Worm (Caenorhabditis elegans) whole organism, early embryonic: Measurements from ENCODE around the gene ugt-52.
"Not testable (repeated sequence)": the region's sequence is repeated elsewhere in the genome, so short reads cannot be mapped to it uniquely, and the experiment has no call there.

Experiments used
- B0310.2 ChIP-seq: sonication (generic microtip); optimal IDR thresholded peaks from 2 replicates; lab custom pipeline; 2016; ENCODE audit warnings: mild to moderate bottlenecking, missing genetic modification characterization, missing compliant biosample characterization
- F13C5.2 ChIP-seq: sonication (generic microtip); optimal IDR thresholded peaks from 2 replicates; lab custom pipeline; 2017; ENCODE audit warnings: mild to moderate bottlenecking, missing genetic modification characterization, inconsistent platforms, missing compliant biosample characterization
- aly-1 ChIP-seq: sonication (generic microtip); optimal IDR thresholded peaks from 2 replicates; lab custom pipeline; 2016; ENCODE audit warnings: missing genetic modification characterization, missing compliant biosample characterization
- ama-1 ChIP-seq: fragments of 150-350 bp; optimal IDR thresholded peaks from 2 replicates; lab custom pipeline; 2014
- ceh-13 ChIP-seq: fragments of 200-800 bp; sonication (Bioruptor generic); optimal IDR thresholded peaks from 2 replicates; lab custom pipeline; 2018; ENCODE audit warnings: mild to moderate bottlenecking, missing genetic modification characterization, missing compliant biosample characterization
- ceh-36 ChIP-seq: sonication (generic microtip); optimal IDR thresholded peaks from 2 replicates; lab custom pipeline; 2016; ENCODE audit warnings: missing genetic modification characterization, inconsistent platforms, missing compliant biosample characterization
- ets-7 ChIP-seq: sonication (generic microtip); optimal IDR thresholded peaks from 2 replicates; lab custom pipeline; 2016; ENCODE audit warnings: missing genotype, missing genetic modification characterization, missing compliant biosample characterization
- flt-1 ChIP-seq: fragments of 200-800 bp; sonication (Bioruptor generic); IDR thresholded peaks from 2 replicates; pipeline ENCODE4 v1.3.6; 2022; ENCODE audit warnings: missing genetic modification characterization, missing compliant biosample characterization
- hmbx-1 ChIP-seq: sonication (generic microtip); optimal IDR thresholded peaks from 2 replicates; lab custom pipeline; 2016; ENCODE audit warnings: mild to moderate bottlenecking, missing genetic modification characterization, missing compliant biosample characterization
- hmg-4 ChIP-seq: fragments of 200-800 bp; sonication (Bioruptor generic); optimal IDR thresholded peaks from 2 replicates; lab custom pipeline; 2018; ENCODE audit warnings: mild to moderate bottlenecking, missing genetic modification characterization, missing compliant biosample characterization
- hnd-1 ChIP-seq: sonication (generic microtip); optimal IDR thresholded peaks from 2 replicates; lab custom pipeline; 2016; ENCODE audit warnings: missing genetic modification characterization, missing compliant biosample characterization
- pes-1 ChIP-seq: fragments of 200-800 bp; sonication (Bioruptor generic); IDR thresholded peaks from 2 replicates; pipeline ENCODE4 v1.3.6; 2022; ENCODE audit warnings: missing genetic modification reagents, missing genetic modification characterization, missing compliant biosample characterization
- scrt-1 ChIP-seq: fragments of 200-800 bp; sonication (Bioruptor generic); IDR thresholded peaks from 2 replicates; pipeline ENCODE4 v1.3.6; 2022; ENCODE audit warnings: missing genetic modification characterization, missing compliant biosample characterization
- sea-1 ChIP-seq: fragments of 200-800 bp; sonication (Bioruptor generic); conservative IDR thresholded peaks from 2 replicates; pipeline ENCODE4 v1.3.6; 2022; ENCODE audit warnings: missing genetic modification characterization, missing compliant biosample characterization
- tbx-11 ChIP-seq: fragments of 200-800 bp; sonication (Bioruptor generic); IDR thresholded peaks from 2 replicates; pipeline ENCODE4 v1.3.6; 2022; ENCODE audit warnings: missing genetic modification characterization, missing compliant biosample characterization
- tbx-37 ChIP-seq: fragments of 200-800 bp; sonication (Bioruptor generic); conservative IDR thresholded peaks from 2 replicates; pipeline ENCODE4 v1.3.6; 2022; ENCODE audit warnings: missing genetic modification reagents, missing genetic modification characterization, missing compliant biosample characterization
- tra-4 ChIP-seq: sonication (generic microtip); optimal IDR thresholded peaks from 2 replicates; lab custom pipeline; 2017; ENCODE audit warnings: missing genetic modification characterization, missing compliant biosample characterization

ugt-52 gene

DNA sequence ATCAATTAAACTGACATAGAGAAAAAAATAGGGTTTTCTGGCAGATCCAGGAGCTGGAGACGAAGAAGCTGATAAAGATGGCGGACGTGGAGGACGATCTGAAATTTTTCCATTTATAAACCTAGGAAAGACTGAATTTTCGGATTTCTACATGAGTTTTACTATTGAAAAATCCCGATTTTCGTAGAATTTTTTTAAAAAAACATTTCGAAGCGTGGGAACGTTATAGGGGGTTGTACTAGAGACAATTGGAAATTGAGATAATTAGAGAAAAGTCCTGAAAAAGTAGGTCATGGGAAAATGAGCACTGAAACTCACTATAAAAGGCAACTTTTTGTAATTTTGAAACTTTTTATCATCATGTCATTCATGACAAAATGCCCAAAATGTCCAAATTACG, 7.5 kb upstream of the ugt-52 start, which contains the start of gene F56B3.9:
Gene F56B3.9, plus strand, starts transcription at position 301 of the 400 bp plus-strand sequence.
- TF ChIP-seq hnd-1 (tag; lab: Kevin White, UChicago); hmg-4; flt-1 (GFP tag; lab: Robert Waterston, UW): not testable (repeated sequence)

- no peak for TF ChIP-seq tra-4 (tag; lab: Kevin White, UChicago)
Measured at ce11 chrIV:772931-773330, 5.7 kb upstream of the ugt-52 start, which contains the start of gene mrpl-2. Gene mrpl-2, plus strand, starts transcription at chrIV:773237.

DNA sequence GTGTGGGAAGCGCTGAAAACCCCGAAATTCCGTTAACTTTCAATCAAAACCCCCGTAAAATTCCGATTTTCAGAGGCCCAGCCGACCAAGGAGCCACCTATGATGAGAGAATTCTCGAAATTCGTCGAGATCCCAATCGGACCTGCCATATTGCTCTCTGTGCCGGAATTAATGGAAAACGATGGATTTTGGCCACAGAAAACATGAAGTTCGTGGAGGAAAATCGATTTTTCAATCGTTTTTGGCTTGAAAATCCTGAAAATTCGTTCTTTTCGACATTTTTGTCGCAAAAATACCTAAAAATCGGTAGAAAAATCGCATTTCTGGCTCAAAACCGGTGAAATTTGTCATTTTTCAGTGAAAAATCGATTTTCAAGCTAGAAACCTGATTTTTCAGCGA, 5.0 kb upstream of the ugt-52 start:
- TF ChIP-seq hmg-4 (no peak), ceh-13 (GFP tag; lab: Kevin White, UChicago) (no peak), sea-1 (GFP tag; lab: Robert Waterston, UW) (no peak), pes-1 (GFP tag; lab: Robert Waterston, UW) (no peak), tra-4 (tag; lab: Kevin White, UChicago) (no peak), hnd-1 (tag; lab: Kevin White, UChicago) (no peak), F13C5.2 (no peak), B0310.2 (tag; lab: Kevin White, UChicago) (no peak), ama-1 (no peak), flt-1 (GFP tag; lab: Robert Waterston, UW) (no peak), ets-7 (tag; lab: Kevin White, UChicago) (no peak), ceh-36 (tag; lab: Kevin White, UChicago) (no peak), tbx-11 (no peak), scrt-1 (GFP tag; lab: Robert Waterston, UW) (no peak), aly-1 (tag; lab: Kevin White, UChicago) (no peak), tbx-37 (GFP tag; lab: Robert Waterston, UW) (no peak)

DNA sequence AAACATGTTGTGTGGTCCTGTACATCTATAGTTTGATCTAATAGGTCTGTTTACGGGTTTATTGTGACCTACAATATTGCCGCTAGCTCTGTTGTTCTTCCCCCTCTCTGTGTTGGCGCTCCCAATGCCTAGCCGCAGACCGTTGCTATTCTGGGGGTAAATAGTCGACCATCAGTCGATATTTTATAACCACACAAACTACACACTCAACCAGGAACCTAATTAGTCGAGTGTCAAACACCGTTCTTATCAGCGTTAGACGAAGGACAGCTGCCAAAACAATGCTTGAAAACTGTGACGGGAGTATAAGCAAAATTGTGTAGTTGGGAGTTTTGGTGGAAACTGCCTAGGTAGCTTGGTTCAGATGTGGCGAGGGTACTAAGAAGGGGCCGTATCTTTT, 3.8 kb downstream of the ugt-52 start:
- TF ChIP-seq hnd-1 (tag; lab: Kevin White, UChicago) (no peak), pes-1 (GFP tag; lab: Robert Waterston, UW) (no peak), tra-4 (tag; lab: Kevin White, UChicago) (no peak), ceh-36 (tag; lab: Kevin White, UChicago) (no peak), aly-1 (tag; lab: Kevin White, UChicago) (no peak), ama-1 (no peak)

DNA sequence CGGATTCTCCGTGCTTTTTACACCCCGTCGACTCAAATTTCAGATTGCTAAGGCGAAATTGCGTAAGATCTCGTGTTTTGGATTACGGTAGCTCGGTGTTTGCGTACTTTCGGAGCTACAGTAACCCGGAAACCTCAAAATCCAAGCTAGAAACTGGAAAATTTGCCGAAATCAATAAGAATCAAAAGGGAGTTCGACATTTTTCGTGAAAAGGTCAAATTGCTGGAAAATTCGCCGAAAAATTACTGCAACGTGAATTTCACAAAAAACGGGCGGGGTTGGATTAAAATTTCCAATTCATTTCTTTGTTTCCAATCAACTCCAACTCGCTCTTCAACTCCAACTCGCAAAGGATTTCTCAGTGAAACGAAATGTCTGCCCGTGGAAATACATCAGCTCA, 9.2 kb downstream of the ugt-52 start, which contains the start of gene F56B3.6:
Gene F56B3.6, plus strand, starts transcription at position 301 of the 400 bp plus-strand sequence.
- TF ChIP-seq pes-1 (GFP tag; lab: Robert Waterston, UW) (no peak), ama-1 (no peak), F13C5.2 (no peak), B0310.2 (tag; lab: Kevin White, UChicago) (no peak), hnd-1 (tag; lab: Kevin White, UChicago) (no peak), hmbx-1 (tag; lab: Kevin White, UChicago) (no peak), ceh-13 (GFP tag; lab: Kevin White, UChicago) (no peak), tbx-11 (no peak), ets-7 (tag; lab: Kevin White, UChicago) (no peak), sea-1 (GFP tag; lab: Robert Waterston, UW) (no peak), scrt-1 (GFP tag; lab: Robert Waterston, UW) (no peak), hmg-4 (no peak), ceh-36 (tag; lab: Kevin White, UChicago) (no peak), aly-1 (tag; lab: Kevin White, UChicago) (no peak), flt-1 (GFP tag; lab: Robert Waterston, UW) (no peak), tbx-37 (GFP tag; lab: Robert Waterston, UW) (no peak), tra-4 (tag; lab: Kevin White, UChicago) (no peak)

- TF ChIP-seq B0310.2 (tag; lab: Kevin White, UChicago), result no peak
Measured at ce11 chrIV:794275-794674, 15.7 kb downstream of the ugt-52 start, which contains the start of gene F56B3.4. Gene F56B3.4, minus strand, starts transcription at chrIV:794275.

- TF ChIP-seq ceh-36 (tag; lab: Kevin White, UChicago) (no peak), ama-1 (no peak), hnd-1 (tag; lab: Kevin White, UChicago) (no peak), pes-1 (GFP tag; lab: Robert Waterston, UW) (no peak), flt-1 (GFP tag; lab: Robert Waterston, UW) (no peak), tbx-37 (GFP tag; lab: Robert Waterston, UW) (no peak), F13C5.2 (no peak), ets-7 (tag; lab: Kevin White, UChicago) (no peak), sea-1 (GFP tag; lab: Robert Waterston, UW) (no peak), tra-4 (tag; lab: Kevin White, UChicago) (no peak), scrt-1 (GFP tag; lab: Robert Waterston, UW) (no peak), aly-1 (tag; lab: Kevin White, UChicago) (no peak), hmbx-1 (tag; lab: Kevin White, UChicago) (no peak), B0310.2 (tag; lab: Kevin White, UChicago) (no peak)
Measured at ce11 chrIV:795383-795872, 16.8 kb downstream of the ugt-52 start, which contains the start of gene skr-18. Gene skr-18, minus strand, starts transcription at chrIV:795433.

ce11 chrIV:796521-797073, 18.0 kb downstream of the ugt-52 start, which contains the start of the genes F56B3.11 and ech-5:
Gene F56B3.11, minus strand, starts transcription at chrIV:796571.
Gene ech-5, plus strand, starts transcription at chrIV:797023.
- TF ChIP-seq F13C5.2, result peak; percentile 70
- TF ChIP-seq tbx-37 (GFP tag; lab: Robert Waterston, UW), result no peak
- TF ChIP-seq aly-1 (tag; lab: Kevin White, UChicago), result no peak
- no peak for TF ChIP-seq B0310.2 (tag; lab: Kevin White, UChicago)
- TF ChIP-seq flt-1 (GFP tag; lab: Robert Waterston, UW), result no peak
- TF ChIP-seq ceh-13 (GFP tag; lab: Kevin White, UChicago), result peak; percentile 33
- no peak for TF ChIP-seq sea-1 (GFP tag; lab: Robert Waterston, UW)
- no peak for TF ChIP-seq ceh-36 (tag; lab: Kevin White, UChicago)
- TF ChIP-seq hnd-1 (tag; lab: Kevin White, UChicago), result peak; percentile 37
- TF ChIP-seq tbx-11, result no peak
- TF ChIP-seq scrt-1 (GFP tag; lab: Robert Waterston, UW), result no peak
- no peak for TF ChIP-seq tra-4 (tag; lab: Kevin White, UChicago)
- no peak for TF ChIP-seq hmg-4
- no peak for TF ChIP-seq ama-1
- peak; percentile 53; the same call in 1 of the 2 replicates for TF ChIP-seq pes-1 (GFP tag; lab: Robert Waterston, UW)
- TF ChIP-seq ets-7 (tag; lab: Kevin White, UChicago), result no peak
- peak; percentile 42 for TF ChIP-seq hmbx-1 (tag; lab: Kevin White, UChicago)
